Worm (Caenorhabditis elegans) whole organism, L2 larva: Measurements from ENCODE around the gene T24B8.3.

Source experiments
- C34F6.9 ChIP-seq: fragments of 150-350 bp; optimal IDR thresholded peaks from 2 replicates; lab custom pipeline; 2014; ENCODE audit warnings: missing biosample characterization, missing genetic modification characterization
- F13H6.1 ChIP-seq: sonication (generic microtip); optimal IDR thresholded peaks from 2 replicates; lab custom pipeline; 2016; ENCODE audit warnings: missing genetic modification characterization, missing compliant biosample characterization
- R02D3.7 ChIP-seq: fragments of 150-350 bp; optimal IDR thresholded peaks from 2 replicates; lab custom pipeline; 2014; ENCODE audit warnings: missing biosample characterization, missing genetic modification characterization
- Y55F3AM.14 ChIP-seq: fragments of 200-800 bp; sonication (Bioruptor generic); optimal IDR thresholded peaks from 2 replicates; lab custom pipeline; 2018; ENCODE audit warnings: mild to moderate bottlenecking, missing genetic modification characterization, missing compliant biosample characterization
- ZK546.5 ChIP-seq: sonication (generic microtip); optimal IDR thresholded peaks from 2 replicates; lab custom pipeline; 2017; ENCODE audit warnings: missing biosample characterization, missing genetic modification characterization
- alr-1 ChIP-seq: fragments of 150-350 bp; optimal IDR thresholded peaks from 2 replicates; lab custom pipeline; 2014; ENCODE audit warnings: missing biosample characterization, missing genetic modification characterization
- ceh-16 ChIP-seq: fragments of 150-350 bp; optimal IDR thresholded peaks from 2 replicates; lab custom pipeline; 2014; ENCODE audit warnings: missing biosample characterization, missing genetic modification characterization
- ceh-82 ChIP-seq: fragments of 150-350 bp; optimal IDR thresholded peaks from 2 replicates; lab custom pipeline; 2014; ENCODE audit warnings: missing biosample characterization, missing genetic modification characterization
- crh-2 ChIP-seq: sonication (generic microtip); optimal IDR thresholded peaks from 2 replicates; lab custom pipeline; 2017; ENCODE audit warnings: missing biosample characterization, missing genetic modification characterization
- egl-27 ChIP-seq: sonication (generic microtip); optimal IDR thresholded peaks from 3 replicates; lab custom pipeline; 2017; ENCODE audit warnings: missing biosample characterization, missing genetic modification reagents, missing genetic modification characterization
- elt-3 ChIP-seq: sonication (generic microtip); optimal IDR thresholded peaks from 2 replicates; lab custom pipeline; 2017; ENCODE audit warnings: missing biosample characterization, missing genetic modification characterization
- fos-1 ChIP-seq: fragments of 150-350 bp; optimal IDR thresholded peaks from 2 replicates; lab custom pipeline; 2014; ENCODE audit warnings: missing biosample characterization, missing genetic modification characterization
- gmeb-1 ChIP-seq: fragments of 150-350 bp; optimal IDR thresholded peaks from 2 replicates; lab custom pipeline; 2014; ENCODE audit warnings: missing biosample characterization, missing genetic modification characterization
- lin-13 ChIP-seq: fragments of 150-350 bp; optimal IDR thresholded peaks from 2 replicates; lab custom pipeline; 2014; ENCODE audit warnings: missing biosample characterization, missing genetic modification reagents, missing genetic modification characterization
- lin-39 ChIP-seq: fragments of 150-350 bp; optimal IDR thresholded peaks from 2 replicates; lab custom pipeline; 2014; ENCODE audit warnings: missing biosample characterization, missing genetic modification reagents, missing genetic modification characterization
- lsy-2 ChIP-seq, 2 experiments: fragments of 150-350 bp in 1 of 2; sonication (generic microtip) in 1 of 2; optimal IDR thresholded peaks; 2 replicates each; lab custom pipeline; 2014 to 2017; ENCODE audit warnings: missing biosample characterization in 2 of 2, missing genetic modification characterization in 2 of 2
- mab-5 ChIP-seq: fragments of 150-350 bp; optimal IDR thresholded peaks from 2 replicates; lab custom pipeline; 2014; ENCODE audit warnings: missing biosample characterization, missing genetic modification characterization
- nhr-11 ChIP-seq: fragments of 150-350 bp; optimal IDR thresholded peaks from 2 replicates; lab custom pipeline; 2014; ENCODE audit warnings: missing biosample characterization, missing genetic modification characterization
- nhr-12 ChIP-seq: fragments of 150-350 bp; optimal IDR thresholded peaks from 2 replicates; lab custom pipeline; 2014; ENCODE audit warnings: missing biosample characterization, missing genetic modification characterization
- nhr-129 ChIP-seq: fragments of 150-350 bp; optimal IDR thresholded peaks from 2 replicates; lab custom pipeline; 2014; ENCODE audit warnings: missing biosample characterization, missing genetic modification characterization
- nhr-21 ChIP-seq: fragments of 150-350 bp; optimal IDR thresholded peaks from 2 replicates; lab custom pipeline; 2014; ENCODE audit warnings: missing biosample characterization, missing genetic modification characterization
- nhr-23 ChIP-seq: fragments of 150-350 bp; optimal IDR thresholded peaks from 2 replicates; lab custom pipeline; 2014; ENCODE audit warnings: missing biosample characterization, missing genetic modification reagents, missing genetic modification characterization
- nhr-25 ChIP-seq: fragments of 150-350 bp; sonication (generic microtip); optimal IDR thresholded peaks from 3 replicates; lab custom pipeline; 2014; ENCODE audit warnings: missing biosample characterization, missing genetic modification characterization
- nhr-6 ChIP-seq: fragments of 150-350 bp; optimal IDR thresholded peaks from 2 replicates; lab custom pipeline; 2014; ENCODE audit warnings: missing biosample characterization, missing genetic modification characterization
- nhr-77 ChIP-seq: fragments of 150-350 bp; optimal IDR thresholded peaks from 2 replicates; lab custom pipeline; 2014; ENCODE audit warnings: missing biosample characterization, missing genetic modification characterization
- sem-4 ChIP-seq: fragments of 150-350 bp; optimal IDR thresholded peaks from 2 replicates; lab custom pipeline; 2014; ENCODE audit warnings: missing biosample characterization, missing genetic modification reagents, missing genetic modification characterization
- skn-1 ChIP-seq: sonication (generic microtip); optimal IDR thresholded peaks from 2 replicates; lab custom pipeline; 2017; ENCODE audit warnings: missing biosample characterization, missing genetic modification characterization
- sma-3 ChIP-seq: sonication (generic microtip); optimal IDR thresholded peaks from 2 replicates; lab custom pipeline; 2016; ENCODE audit warnings: missing genetic modification reagents, missing genetic modification characterization, missing compliant biosample characterization
- sma-9 ChIP-seq, 2 experiments: fragments of 150-350 bp in 1 of 2; sonication (generic microtip) in 1 of 2; optimal IDR thresholded peaks; 2 replicates each; lab custom pipeline; 2014 to 2016; ENCODE audit warnings: missing genetic modification characterization in 2 of 2, mild to moderate bottlenecking in 1 of 2, missing biosample characterization in 1 of 2, missing compliant biosample characterization in 1 of 2, missing genetic modification reagents in 1 of 2, moderate library complexity in 1 of 2
- snpc-4 ChIP-seq: fragments of 150-350 bp; optimal IDR thresholded peaks from 2 replicates; lab custom pipeline; 2014; ENCODE audit warnings: missing biosample characterization, missing genetic modification characterization
- unc-62 ChIP-seq: fragments of 150-350 bp; optimal IDR thresholded peaks from 2 replicates; lab custom pipeline; 2014; ENCODE audit warnings: missing biosample characterization, missing genetic modification reagents, missing genetic modification characterization
- zag-1 ChIP-seq: fragments of 150-350 bp; optimal IDR thresholded peaks from 2 replicates; lab custom pipeline; 2014; ENCODE audit warnings: missing biosample characterization, missing genetic modification characterization
- ztf-4 ChIP-seq: fragments of 150-350 bp; optimal IDR thresholded peaks from 2 replicates; lab custom pipeline; 2014; ENCODE audit warnings: missing biosample characterization, missing genetic modification characterization

T24B8.3 gene

DNA sequence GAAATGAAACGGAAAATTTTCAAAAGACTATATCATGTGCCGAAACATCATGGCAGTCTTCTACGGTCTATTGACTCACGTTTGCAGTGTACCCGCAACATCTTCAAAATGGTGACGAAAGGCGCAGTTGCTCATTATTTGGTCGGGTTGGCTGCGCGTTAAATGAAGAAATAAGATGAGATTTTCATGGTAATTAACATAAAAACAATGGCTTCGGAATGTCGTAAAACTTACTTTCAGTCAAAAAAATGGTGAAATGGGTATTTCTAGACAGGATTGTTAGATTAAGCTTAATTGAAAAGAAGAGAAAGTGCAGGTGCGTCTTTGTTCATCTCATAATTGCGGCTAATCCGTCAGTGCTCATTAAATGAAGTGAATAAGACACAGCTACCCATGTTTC, 7.4 kb downstream of the T24B8.3 start, which contains the start of gene T24B8.7:
T24B8.7 (minus strand) TSS at position 101 of the 400 bp plus-strand sequence.
- TF ChIP-seq R02D3.7 (tag; lab: Kevin White, UChicago) (no peak), skn-1 (no peak), fos-1 (no peak), lsy-2 (tag; optimal IDR thresholded peaks at IDR 0.05; lab: Kevin White, UChicago) (no peak), ztf-4 (tag; lab: Kevin White, UChicago) (no peak), nhr-25 (tag; lab: Kevin White, UChicago) (no peak)

DNA sequence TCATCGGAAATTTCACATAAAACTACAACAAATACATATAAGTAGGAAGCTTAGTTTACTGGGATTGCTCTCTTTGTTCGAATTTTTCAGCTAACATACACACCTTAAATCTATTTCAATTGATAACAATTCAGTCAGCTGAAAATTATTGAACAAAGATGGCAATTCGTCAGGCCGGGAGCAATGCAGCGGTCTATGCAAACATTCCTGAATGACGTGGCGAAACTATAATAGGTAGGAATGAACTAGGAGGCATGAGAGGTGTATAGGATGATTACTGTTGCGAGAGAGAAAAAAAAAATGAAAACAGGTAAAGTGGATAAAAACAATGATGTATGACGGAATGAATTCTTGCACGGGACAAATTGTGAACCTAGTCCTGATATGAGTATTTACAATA, 18.9 kb downstream of the T24B8.3 start:
- TF ChIP-seq nhr-12 (tag; lab: Kevin White, UChicago) (no peak), crh-2 (tag; lab: Kevin White, UChicago) (no peak), snpc-4 (tag; lab: Kevin White, UChicago) (no peak), C34F6.9 (tag; lab: Kevin White, UChicago) (no peak), Y55F3AM.14 (no peak), lin-13 (GFP tag; lab: Kevin White, UChicago) (no peak), fos-1 (peak; percentile 71)

DNA sequence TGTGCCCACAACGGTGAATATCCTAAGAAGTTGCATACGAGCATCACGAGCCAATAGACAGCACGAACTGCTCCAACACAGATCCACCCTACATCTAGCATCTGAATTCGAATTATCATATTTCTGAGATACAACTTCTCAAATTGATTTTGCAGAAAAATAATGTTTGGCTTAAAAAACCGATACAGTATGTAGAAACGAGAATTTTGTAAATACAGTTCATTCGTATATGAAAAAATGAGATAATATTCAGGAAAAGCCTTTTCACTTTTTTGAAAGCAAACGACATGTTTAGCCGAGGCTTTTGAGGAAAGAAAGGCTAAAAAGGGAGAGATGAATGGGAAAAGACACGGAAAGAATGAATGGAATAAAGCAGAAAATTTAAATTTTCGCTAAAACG, 19.6 kb downstream of the T24B8.3 start, which contains the start of gene F37B12.3:
F37B12.3 (minus strand) TSS at position 101 of the 400 bp plus-strand sequence.
- TF ChIP-seq elt-3 (tag; lab: Kevin White, UChicago) (no peak), lsy-2 (tag; optimal IDR thresholded peaks at IDR 0.05; lab: Kevin White, UChicago) (no peak), snpc-4 (tag; lab: Kevin White, UChicago) (no peak), alr-1 (tag; lab: Kevin White, UChicago) (no peak), gmeb-1 (tag; lab: Kevin White, UChicago) (no peak), nhr-23 (no peak)
- TF ChIP-seq, all 48 proteins: peak for 0

DNA sequence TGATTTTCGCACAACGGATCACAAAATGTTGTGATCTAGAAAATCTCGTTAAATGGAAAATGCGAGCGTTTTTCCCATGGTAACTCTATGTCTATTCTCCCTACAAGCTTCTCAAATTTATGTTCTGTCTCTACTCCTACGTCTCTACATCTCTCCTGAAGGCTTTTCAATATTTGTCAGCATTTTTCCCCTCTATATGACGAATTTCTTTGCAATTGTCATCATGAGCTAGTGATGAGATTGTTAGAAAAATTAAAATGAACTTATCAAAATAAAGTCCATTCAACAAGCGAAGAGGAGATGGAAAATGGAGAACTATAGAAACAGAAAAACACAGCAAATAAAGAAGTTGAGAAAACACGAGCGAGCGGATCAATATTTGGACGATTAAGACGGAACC, 22.2 kb downstream of the T24B8.3 start:
- peak; percentile 15 for TF ChIP-seq fos-1
- no peak for TF ChIP-seq sma-9 (GFP tag; optimal IDR thresholded peaks at IDR 0.05; lab: Kevin White, UChicago)
- TF ChIP-seq sma-9 (tag; optimal IDR thresholded peaks at IDR 0.05; lab: Kevin White, UChicago), result no peak
- TF ChIP-seq unc-62 (GFP tag; lab: Kevin White, UChicago), result no peak
- TF ChIP-seq skn-1, result peak; percentile 94

DNA sequence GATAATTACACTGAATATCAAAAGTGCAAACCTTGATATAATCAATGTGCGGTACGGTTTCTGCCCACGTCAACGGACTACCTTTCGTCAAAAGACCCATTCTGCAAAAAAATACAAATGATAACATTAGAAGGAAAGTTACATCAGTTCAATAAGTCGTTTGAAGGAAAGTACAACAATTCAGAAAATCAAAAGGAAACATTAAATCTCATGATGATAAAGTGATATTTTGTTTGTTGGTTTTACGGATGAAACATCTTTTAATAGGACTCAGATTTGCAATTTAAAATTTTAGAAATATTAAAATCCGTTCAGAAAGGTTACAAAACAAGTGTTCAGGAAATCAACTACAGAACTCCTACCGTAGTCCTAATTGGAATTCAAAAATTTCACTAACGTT, 22.7 kb downstream of the T24B8.3 start, which contains the start of gene gcs-1:
gcs-1 (minus strand) TSS at position 101 of the 400 bp plus-strand sequence.
- TF ChIP-seq F13H6.1 (tag; lab: Kevin White, UChicago) (no peak), fos-1 (no peak), nhr-11 (no peak), R02D3.7 (tag; lab: Kevin White, UChicago) (no peak), gmeb-1 (tag; lab: Kevin White, UChicago) (no peak), ZK546.5 (tag; lab: Kevin White, UChicago) (no peak), sem-4 (tag; lab: Kevin White, UChicago) (no peak), zag-1 (tag; lab: Kevin White, UChicago) (no peak), sma-3 (GFP tag; lab: Kevin White, UChicago) (no peak), lsy-2 (tag; optimal IDR thresholded peaks at IDR 0.05; lab: Kevin White, UChicago) (no peak)

DNA sequence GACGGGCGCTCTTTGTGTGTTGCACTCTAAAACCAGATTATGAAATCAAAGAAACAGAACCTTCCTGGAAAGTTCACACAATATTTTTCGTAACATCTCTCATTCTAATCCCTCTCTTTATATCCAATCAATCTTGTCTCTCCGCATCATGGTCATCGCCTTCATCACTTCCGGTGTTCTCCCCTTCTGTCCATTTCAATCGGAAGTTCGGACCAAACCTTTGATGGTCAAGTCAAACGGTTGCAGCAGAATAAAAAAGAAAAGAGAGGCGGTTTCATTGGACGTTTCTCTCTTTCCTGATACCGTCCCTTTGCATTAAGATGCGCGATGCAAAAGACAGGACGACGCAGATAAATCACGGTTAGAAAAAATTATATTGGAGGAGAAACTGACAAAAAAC, 27.9 kb downstream of the T24B8.3 start:
- TF ChIP-seq ceh-82 (tag; lab: Kevin White, UChicago) (no peak), skn-1 (no peak), egl-27 (tag; lab: Kevin White, UChicago) (peak; percentile 52), sma-3 (GFP tag; lab: Kevin White, UChicago) (peak; percentile 12), crh-2 (tag; lab: Kevin White, UChicago) (no peak), nhr-21 (tag; lab: Kevin White, UChicago) (peak; percentile 81), mab-5 (no peak)

DNA sequence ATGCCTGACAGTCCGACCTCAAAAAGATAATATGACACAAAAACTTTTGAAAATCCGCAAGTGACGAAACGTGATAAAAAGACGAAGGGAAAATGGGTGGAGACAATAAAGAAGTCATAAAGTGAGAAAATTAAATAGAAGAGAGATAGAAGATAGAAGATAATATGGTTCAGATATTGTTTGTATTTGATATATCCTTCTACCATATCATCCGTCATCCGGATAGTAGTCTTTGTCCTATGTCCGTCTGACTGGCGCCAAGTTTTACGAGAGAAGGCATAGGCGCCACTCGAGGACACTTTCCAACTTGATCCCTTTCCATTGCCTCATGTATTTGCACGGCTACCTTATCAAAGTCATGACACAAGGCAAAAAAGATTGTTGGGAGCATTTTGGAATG, 29.0 kb downstream of the T24B8.3 start:
- TF ChIP-seq lin-39 (tag; lab: Kevin White, UChicago) (no peak), sma-3 (GFP tag; lab: Kevin White, UChicago) (peak; percentile 77), nhr-6 (no peak), nhr-129 (tag; lab: Kevin White, UChicago) (peak; percentile 30), nhr-77 (tag; lab: Kevin White, UChicago) (no peak), sma-9 (GFP tag; optimal IDR thresholded peaks at IDR 0.05; lab: Kevin White, UChicago) (peak; percentile 36), sma-9 (tag; optimal IDR thresholded peaks at IDR 0.05; lab: Kevin White, UChicago) (no peak), F13H6.1 (tag; lab: Kevin White, UChicago) (no peak), nhr-12 (tag; lab: Kevin White, UChicago) (no peak), ceh-16 (tag; lab: Kevin White, UChicago) (no peak), fos-1 (peak; percentile 10), nhr-21 (tag; lab: Kevin White, UChicago) (peak; percentile 47), ceh-82 (tag; lab: Kevin White, UChicago) (no peak)
